Fruit fly (Drosophila melanogaster): ENCODE results near the gene CG43736.

Gene CG43736

DNA sequence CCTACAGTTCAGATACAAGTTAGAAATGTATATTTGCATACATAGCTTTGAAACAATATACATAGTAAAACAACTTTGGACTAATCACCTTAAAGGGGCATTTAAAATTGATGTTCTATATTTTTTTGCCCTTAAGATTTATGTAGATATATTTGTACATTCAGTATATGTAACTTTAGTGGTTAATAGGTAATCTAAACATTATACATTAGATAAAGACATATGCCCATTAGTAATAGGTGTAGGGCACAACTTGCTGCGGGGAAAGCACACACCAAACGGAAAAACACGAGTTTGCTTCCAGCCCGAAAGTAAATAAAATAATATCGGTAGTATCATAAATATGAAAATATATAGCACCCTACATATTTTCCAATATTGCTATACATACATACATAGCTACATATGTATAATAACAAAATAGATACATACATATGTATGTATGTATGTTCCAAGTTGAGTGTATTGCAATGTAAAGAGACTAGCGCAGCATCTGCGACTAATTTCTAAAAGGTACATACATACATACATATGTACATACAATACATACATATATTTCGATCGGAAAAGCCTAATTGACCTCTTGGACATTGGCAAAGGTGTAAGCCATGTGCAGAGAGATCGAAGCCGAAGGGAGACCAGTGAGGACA, at the start of gene CG43736 (continued):
- TF ChIP-seq CG9727 (GFP tag; optimal IDR thresholded peaks at IDR 0.05), result peak; percentile 95
- peak; percentile 98 for TF ChIP-seq CG8924 (tag; optimal IDR thresholded peaks at IDR 0.05)
- TF ChIP-seq CTCF (GFP tag; optimal IDR thresholded peaks at IDR 0.05), result peak; percentile 65
- peak; percentile 65 for TF ChIP-seq Taf1 (GFP tag; IDR thresholded peaks at IDR 0.05)
- peak; percentile 99 for TF ChIP-seq sens (GFP tag)
- TF ChIP-seq Spps (tag; optimal IDR thresholded peaks at IDR 0.05), result peak; percentile 88
- TF ChIP-seq Usf (GFP tag; optimal IDR thresholded peaks at IDR 0.05), result peak; percentile 87
- peak; percentile 92 for TF ChIP-seq slp2 (GFP tag; optimal IDR thresholded peaks at IDR 0.05)
- peak; percentile 97 for TF ChIP-seq CG12659 (GFP tag; optimal IDR thresholded peaks at IDR 0.05)
- peak; percentile 91 for TF ChIP-seq CG16863 (GFP tag; optimal IDR thresholded peaks at IDR 0.05)
- TF ChIP-seq CG4360 (GFP tag; IDR thresholded peaks at IDR 0.05), result no peak
- peak; percentile 77 for TF ChIP-seq E2f1 (GFP tag; IDR thresholded peaks at IDR 0.05)
- TF ChIP-seq CG9797 (GFP tag; optimal IDR thresholded peaks at IDR 0.05), result peak; percentile 35
- no peak for TF ChIP-seq tll (GFP tag; optimal IDR thresholded peaks at IDR 0.05)
- peak; percentile 86 for TF ChIP-seq YL-1 (GFP tag; optimal IDR thresholded peaks at IDR 0.05)
- TF ChIP-seq ranshi (GFP tag; IDR thresholded peaks at IDR 0.05), result peak; percentile 78; the same call in 1 of the 2 replicates
- TF ChIP-seq Dek (tag; optimal IDR thresholded peaks at IDR 0.05), result peak; percentile 94
- TF ChIP-seq lab (GFP tag; optimal IDR thresholded peaks at IDR 0.05), result peak; percentile 98
- no peak for TF ChIP-seq pros (GFP tag; optimal IDR thresholded peaks at IDR 0.05)
- TF ChIP-seq tio (GFP tag; optimal IDR thresholded peaks at IDR 0.05), result peak; percentile 93
- peak; percentile 78 for TF ChIP-seq CG4617 (GFP tag; optimal IDR thresholded peaks at IDR 0.05; ENCODE audit: borderline replicate concordance)
- peak; percentile 83 for TF ChIP-seq CG17912 (GFP tag; optimal IDR thresholded peaks at IDR 0.05)
- TF ChIP-seq Camta (GFP tag; optimal IDR thresholded peaks at IDR 0.05), result peak; percentile 91
- TF ChIP-seq CG31388 (GFP tag; optimal IDR thresholded peaks at IDR 0.05), result peak; percentile 85
- peak; percentile 90 for TF ChIP-seq CG8089 (GFP tag; optimal IDR thresholded peaks at IDR 0.05)
- peak; percentile 79 for TF ChIP-seq CG4730 (GFP tag; IDR thresholded peaks at IDR 0.05)
- TF ChIP-seq Bteb2 (GFP tag; optimal IDR thresholded peaks at IDR 0.05), result peak; percentile 92
- peak; percentile 83 for TF ChIP-seq Jarid2 (GFP tag; optimal IDR thresholded peaks at IDR 0.05)
- peak; percentile 67 for TF ChIP-seq Ravus (GFP tag; IDR thresholded peaks at IDR 0.05)
- TF ChIP-seq Ada2b (GFP tag; IDR thresholded peaks at IDR 0.05), result peak; percentile 89
- TF ChIP-seq Atf3 (GFP tag; optimal IDR thresholded peaks at IDR 0.05), result peak; percentile 80
- TF ChIP-seq Adf1 (GFP tag; IDR thresholded peaks at IDR 0.05), result no peak
- peak; percentile 82 for TF ChIP-seq otp (GFP tag; IDR thresholded peaks at IDR 0.05)
- TF ChIP-seq Dref (GFP tag; IDR thresholded peaks at IDR 0.05), result no peak
- peak; percentile 92 for TF ChIP-seq CG13894 (tag; optimal IDR thresholded peaks at IDR 0.05)
- peak; percentile 98 for TF ChIP-seq CG7839 (tag; optimal IDR thresholded peaks at IDR 0.05)
- TF ChIP-seq sd (tag; optimal IDR thresholded peaks at IDR 0.05), result peak; percentile 60
- peak; percentile 83 for TF ChIP-seq CG13123 (GFP tag; optimal IDR thresholded peaks at IDR 0.05)
- peak; percentile 96 for TF ChIP-seq Fer3 (tag; optimal IDR thresholded peaks at IDR 0.05)
- peak; percentile 97 for TF ChIP-seq CG15269 (tag; optimal IDR thresholded peaks at IDR 0.05)
- TF ChIP-seq bsh (GFP tag; optimal IDR thresholded peaks at IDR 0.05), result peak; percentile 92 to 96
- peak; percentile 86 for TF ChIP-seq CG6654 (GFP tag; optimal IDR thresholded peaks at IDR 0.05)
- TF ChIP-seq gem (tag; optimal IDR thresholded peaks at IDR 0.05), result peak; percentile 98
- peak; percentile 97 for TF ChIP-seq Hmr (GFP tag; optimal IDR thresholded peaks at IDR 0.05)
- TF ChIP-seq CkIIα-i1 (GFP tag; IDR thresholded peaks at IDR 0.05), result 0 out of 2 replicates have a peak, but pooled peaks have one; percentile 23
- TF ChIP-seq Six4 (GFP tag; optimal IDR thresholded peaks at IDR 0.05), result peak; percentile 94
- TF ChIP-seq HmgZ (tag; optimal IDR thresholded peaks at IDR 0.05), result peak; percentile 95
- TF ChIP-seq Oaz (GFP tag; IDR thresholded peaks at IDR 0.05), result peak; percentile 83
- peak; percentile 89 for TF ChIP-seq tx (GFP tag; optimal IDR thresholded peaks at IDR 0.05)
- peak; percentile 90 for TF ChIP-seq Nf-YC (tag; optimal IDR thresholded peaks at IDR 0.05)

Measured in whole organism, embryonic.